Fruit fly (Drosophila melanogaster) whole organism, prepupa: ENCODE measurements around the gene CG6834.

ENCODE experiments used
- CG10631 ChIP-seq: fragments of 200-800 bp; sonication (Bioruptor generic); optimal IDR thresholded peaks from 2 replicates; lab custom pipeline; 2016; ENCODE audit warnings: missing biosample characterization, missing genetic modification characterization
- CG10669 ChIP-seq: fragments of 200-800 bp; sonication (Bioruptor generic); optimal IDR thresholded peaks from 3 replicates; lab custom pipeline; 2018; ENCODE audit warnings: missing biosample characterization, mild to moderate bottlenecking, missing genetic modification characterization, moderate library complexity
- CG11294 ChIP-seq: fragments of 200-800 bp; sonication (Bioruptor generic); IDR thresholded peaks from 2 replicates; pipeline ENCODE4 v1.3.6; 2022; ENCODE audit warnings: missing biosample characterization, missing genetic modification characterization
- CG11762 ChIP-seq: fragments of 200-800 bp; sonication (Bioruptor generic); optimal IDR thresholded peaks from 3 replicates; lab custom pipeline; 2016; ENCODE audit warnings: missing biosample characterization, missing genetic modification characterization; ENCODE audit not compliant: insufficient read depth
- CG11902 ChIP-seq: fragments of 200-800 bp; sonication (Bioruptor generic); optimal IDR thresholded peaks from 3 replicates; lab custom pipeline; 2016; ENCODE audit warnings: missing biosample characterization, missing genetic modification characterization
- CG15336 ChIP-seq: fragments of 200-800 bp; sonication (Bioruptor generic); IDR thresholded peaks from 2 replicates; pipeline ENCODE4 v1.3.6; 2022; ENCODE audit warnings: missing biosample characterization, missing genetic modification characterization
- CG3032 ChIP-seq: fragments of 200-800 bp; optimal IDR thresholded peaks from 2 replicates; lab custom pipeline; 2019; ENCODE audit warnings: missing biosample characterization, mild to moderate bottlenecking, missing genetic modification characterization, moderate library complexity
- CG3919 ChIP-seq: fragments of 200-800 bp; sonication (Bioruptor generic); optimal IDR thresholded peaks from 3 replicates; lab custom pipeline; 2016; ENCODE audit warnings: missing biosample characterization, missing genetic modification characterization
- CG4318 ChIP-seq: fragments of 200-800 bp; sonication (Bioruptor generic); optimal IDR thresholded peaks from 3 replicates; lab custom pipeline; 2017; ENCODE audit warnings: missing biosample characterization, mild to moderate bottlenecking, missing genetic modification characterization
- CG6792 ChIP-seq: fragments of 200-800 bp; sonication (Bioruptor generic); optimal IDR thresholded peaks from 3 replicates; lab custom pipeline; 2016; ENCODE audit warnings: missing biosample characterization, missing genetic modification characterization
- CG6854 ChIP-seq: fragments of 200-800 bp; sonication (Bioruptor generic); optimal IDR thresholded peaks from 2 replicates; lab custom pipeline; 2017; ENCODE audit warnings: missing biosample characterization, mild to moderate bottlenecking, missing genetic modification characterization
- CG7368 ChIP-seq: fragments of 200-800 bp; sonication (Bioruptor generic); optimal IDR thresholded peaks from 3 replicates; lab custom pipeline; 2016; ENCODE audit warnings: missing biosample characterization, missing genetic modification characterization
- CG8119 ChIP-seq: fragments of 200-800 bp; sonication (Bioruptor generic); IDR thresholded peaks from 3 replicates; pipeline ENCODE4 v1.3.6; 2022; ENCODE audit warnings: missing biosample characterization, missing genetic modification characterization
- CG8319 ChIP-seq: fragments of 200-800 bp; sonication (Bioruptor generic); optimal IDR thresholded peaks from 3 replicates; lab custom pipeline; 2016; ENCODE audit warnings: missing biosample characterization, missing genetic modification characterization
- Eip78C ChIP-seq: fragments of 200-800 bp; sonication (Bioruptor generic); peaks from one replicate; lab custom pipeline; 2016; ENCODE audit warnings: missing biosample characterization, missing genetic modification characterization
- Ets21C ChIP-seq: fragments of 200-800 bp; sonication (Bioruptor generic); optimal IDR thresholded peaks from 3 replicates; lab custom pipeline; 2016; ENCODE audit warnings: missing biosample characterization, missing genetic modification characterization
- Gug ChIP-seq: fragments of 200-800 bp; sonication (Bioruptor generic); IDR thresholded peaks from 2 replicates; pipeline ENCODE4 v1.3.6; 2022; ENCODE audit warnings: missing biosample characterization, missing genetic modification characterization
- Hr38 ChIP-seq: sonication (Bioruptor generic); optimal IDR thresholded peaks from 2 replicates; lab custom pipeline; 2016; ENCODE audit warnings: missing biosample characterization, missing genetic modification characterization
- Hr39 ChIP-seq: fragments of 200-800 bp; sonication (Bioruptor generic); optimal IDR thresholded peaks from 2 replicates; lab custom pipeline; 2016; ENCODE audit warnings: missing biosample characterization, missing genetic modification characterization
- Hr4 ChIP-seq: fragments of 200-800 bp; sonication (Bioruptor generic); optimal IDR thresholded peaks from 3 replicates; lab custom pipeline; 2016; ENCODE audit warnings: missing biosample characterization, missing genetic modification characterization
- Lpt ChIP-seq: fragments of 200-800 bp; sonication (Bioruptor generic); optimal IDR thresholded peaks from 3 replicates; lab custom pipeline; 2016; ENCODE audit warnings: missing biosample characterization, missing genetic modification characterization
- Met ChIP-seq: fragments of 200-800 bp; sonication (Bioruptor generic); optimal IDR thresholded peaks from 3 replicates; lab custom pipeline; 2016; ENCODE audit warnings: missing biosample characterization, missing genetic modification characterization
- OdsH ChIP-seq: fragments of 200-800 bp; sonication (Bioruptor generic); optimal IDR thresholded peaks from 3 replicates; lab custom pipeline; 2016; ENCODE audit warnings: missing biosample characterization, missing genetic modification characterization
- Smox ChIP-seq: fragments of 200-800 bp; sonication (Bioruptor generic); optimal IDR thresholded peaks from 3 replicates; lab custom pipeline; 2016; ENCODE audit warnings: missing biosample characterization, missing genetic modification characterization
- Sox14 ChIP-seq: fragments of 200-800 bp; sonication (Bioruptor generic); optimal IDR thresholded peaks from 3 replicates; lab custom pipeline; 2016; ENCODE audit warnings: missing biosample characterization, missing genetic modification characterization
- acj6 ChIP-seq: fragments of 200-800 bp; sonication (Bioruptor generic); optimal IDR thresholded peaks from 3 replicates; lab custom pipeline; 2016; ENCODE audit warnings: missing biosample characterization, missing genetic modification characterization
- dac ChIP-seq: fragments of 200-800 bp; sonication (Bioruptor generic); optimal IDR thresholded peaks from 2 replicates; lab custom pipeline; 2017; ENCODE audit warnings: missing biosample characterization, mild to moderate bottlenecking, missing genetic modification characterization
- eg ChIP-seq: fragments of 200-800 bp; sonication (Bioruptor generic); IDR thresholded peaks from 3 replicates; pipeline ENCODE4 v1.3.6; 2022; ENCODE audit warnings: missing biosample characterization, missing genetic modification characterization
- fd59A ChIP-seq: fragments of 200-800 bp; sonication (Bioruptor generic); optimal IDR thresholded peaks from 2 replicates; lab custom pipeline; 2017; ENCODE audit warnings: missing biosample characterization, mild to moderate bottlenecking, missing genetic modification characterization, missing genetic modification reagents
- fd85E ChIP-seq: fragments of 200-800 bp; sonication (Bioruptor generic); optimal IDR thresholded peaks from 3 replicates; lab custom pipeline; 2016; ENCODE audit warnings: missing biosample characterization, missing genetic modification characterization
- fkh ChIP-seq: fragments of 200-800 bp; sonication (Bioruptor generic); optimal IDR thresholded peaks from 3 replicates; lab custom pipeline; 2017; ENCODE audit warnings: missing biosample characterization, mild to moderate bottlenecking, missing genetic modification characterization, moderate library complexity
- lz ChIP-seq: fragments of 200-800 bp; sonication (Bioruptor generic); optimal IDR thresholded peaks from 3 replicates; lab custom pipeline; 2016; ENCODE audit warnings: missing biosample characterization, missing genetic modification characterization
- net ChIP-seq: fragments of 200-800 bp; sonication (Bioruptor generic); optimal IDR thresholded peaks from 3 replicates; lab custom pipeline; 2016; ENCODE audit warnings: missing biosample characterization, missing genetic modification characterization
- salr ChIP-seq, 2 experiments: fragments of 200-800 bp; sonication (Bioruptor generic); optimal IDR thresholded peaks; 3 replicates each; lab custom pipeline; 2016 to 2018; ENCODE audit warnings: missing biosample characterization in 2 of 2, missing genetic modification characterization in 2 of 2, mild to moderate bottlenecking in 1 of 2
- ss ChIP-seq, 2 experiments: fragments of 200-800 bp; sonication (Bioruptor generic); optimal IDR thresholded peaks; 2 replicates in 1 of 2; 3 replicates in 1 of 2; lab custom pipeline; 2017 to 2018; ENCODE audit warnings: mild to moderate bottlenecking in 2 of 2, missing biosample characterization in 2 of 2, missing genetic modification characterization in 2 of 2, moderate library complexity in 1 of 2
- svp ChIP-seq: fragments of 200-800 bp; sonication (Bioruptor generic); peaks from one replicate; lab custom pipeline; 2016; ENCODE audit warnings: missing biosample characterization, missing genetic modification characterization
- vri ChIP-seq: fragments of 200-800 bp; sonication (Bioruptor generic); optimal IDR thresholded peaks from 3 replicates; lab custom pipeline; 2016; ENCODE audit warnings: missing biosample characterization, mild to moderate bottlenecking, missing genetic modification characterization

The CG6834 gene

DNA sequence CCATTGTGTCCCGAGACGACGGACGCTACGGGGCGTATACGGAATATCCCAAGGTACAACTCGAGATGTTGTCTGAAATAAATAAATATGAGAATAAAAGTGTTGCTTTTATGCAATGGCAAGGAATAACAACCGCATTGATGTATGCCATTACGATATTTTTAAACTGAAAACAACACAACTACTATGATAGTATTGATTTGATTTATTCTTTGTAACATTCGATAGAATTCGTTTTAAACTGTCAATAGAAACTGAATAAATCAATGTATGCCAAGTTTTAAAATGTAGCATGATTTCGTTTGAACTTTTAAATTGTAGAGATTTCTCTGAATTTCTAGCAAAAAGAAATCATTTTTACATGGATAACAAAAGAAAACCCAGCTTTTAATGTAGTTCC is 8.3 kb upstream of the CG6834 start, which contains the start of gene CG14717:
Gene CG14717 (plus strand): TSS at position 301 of the 400 bp plus-strand sequence.
- TF ChIP-seq Hr4 (GFP tag; lab: Kevin White, UChicago) (no peak), Hr39 (GFP tag; lab: Kevin White, UChicago) (no peak)

DNA sequence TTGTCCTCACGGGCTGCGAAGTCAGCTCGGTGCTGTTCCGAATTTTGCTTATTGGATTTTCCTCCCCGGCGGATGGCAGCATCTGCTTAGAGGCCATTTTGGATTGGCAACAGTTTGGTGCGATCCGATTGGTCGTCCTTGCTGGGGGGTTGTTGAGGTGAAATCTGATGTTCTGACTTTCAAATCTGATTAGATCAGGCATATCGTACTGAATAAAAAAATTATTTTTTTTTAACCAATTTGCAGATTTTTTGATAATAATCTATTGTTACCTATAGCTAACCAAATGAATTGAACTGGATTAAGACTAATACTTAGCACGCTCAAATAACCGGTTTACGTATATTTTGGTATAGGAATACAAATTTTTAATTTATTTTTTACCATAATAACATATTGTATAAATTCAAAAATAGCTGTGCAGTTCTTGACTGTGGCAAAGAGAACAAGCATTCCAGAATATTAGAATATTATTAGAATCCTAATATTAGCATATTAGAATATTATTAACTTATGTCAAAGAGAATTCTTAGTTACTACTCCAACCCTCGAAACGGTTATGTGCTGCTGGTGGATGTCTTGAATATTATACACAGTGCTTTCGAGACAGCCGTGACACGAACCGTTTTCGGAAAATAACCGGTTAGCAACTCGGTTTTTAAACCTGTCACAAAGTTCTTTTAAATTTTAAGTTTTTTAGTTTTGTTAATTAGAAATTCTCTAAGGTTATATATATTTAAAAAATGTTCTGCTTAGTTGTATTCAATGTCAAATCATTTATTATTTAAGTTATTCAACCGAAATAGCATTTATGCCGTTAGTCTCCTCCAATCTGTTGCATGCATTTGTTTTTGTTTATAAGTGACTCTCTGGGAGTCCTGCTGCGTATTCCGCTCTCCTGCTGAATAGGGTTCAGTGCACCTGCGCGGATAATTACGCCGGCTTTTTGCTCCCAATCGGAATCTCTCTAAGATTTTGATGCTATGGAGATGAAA is 6.7 kb upstream of the CG6834 start, which contains the start of gene Fer3:
Gene Fer3 (minus strand): TSS at position 1 of the 995 bp plus-strand sequence.
- TF ChIP-seq CG11762 (GFP tag; lab: Kevin White, UChicago) (no peak), Sox14 (GFP tag; lab: Kevin White, UChicago) (no peak), CG10669 (peak; percentile 75), svp (GFP tag; lab: Kevin White, UChicago) (no peak), Hr38 (no peak), CG8319 (GFP tag; lab: Kevin White, UChicago) (no peak), net (no peak), Met (GFP tag; lab: Kevin White, UChicago) (no peak), lz (no peak), Eip78C (peak; percentile 77), dac (GFP tag; lab: Kevin White, UChicago) (no peak), CG3032 (no peak), CG15336 (no peak), CG6792 (GFP tag; lab: Kevin White, UChicago) (no peak), CG11294 (GFP tag; lab: Robert Waterston, UW) (0 out of 2 replicates have a peak, but pooled peaks have one; percentile 5), CG6854 (GFP tag; lab: Kevin White, UChicago) (no peak), acj6 (no peak), ss (GFP tag; optimal IDR thresholded peaks at IDR 0.05; lab: Kevin White, UChicago) (no peak)

DNA sequence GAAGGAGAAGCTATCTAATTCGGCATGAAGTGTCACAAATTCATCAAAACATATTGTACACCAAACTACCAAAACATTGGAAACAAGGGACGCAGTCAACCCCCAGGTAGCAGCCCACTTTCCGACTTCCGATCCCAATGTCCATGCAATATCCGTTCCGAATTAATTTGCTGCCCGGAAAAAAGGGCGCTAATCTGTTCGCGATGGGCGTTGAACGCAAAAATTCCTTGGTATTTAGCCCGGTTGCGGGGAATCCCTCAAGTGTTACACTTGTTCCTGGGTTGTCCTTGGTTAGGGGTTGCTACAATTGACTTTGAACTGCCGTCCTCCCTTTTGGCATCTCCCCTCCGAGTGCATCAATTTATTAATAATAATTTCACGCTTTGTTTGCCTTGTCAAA is 4.6 kb upstream of the CG6834 start:
- TF ChIP-seq fd85E (GFP tag; lab: Kevin White, UChicago) = no peak
- TF ChIP-seq fd59A (GFP tag; lab: Kevin White, UChicago) = no peak
- TF ChIP-seq CG4318 (GFP tag; lab: Kevin White, UChicago) = no peak
- no peak for TF ChIP-seq ss (GFP tag; optimal IDR thresholded peaks at IDR 0.05; lab: Kevin White, UChicago)
- no peak for TF ChIP-seq Gug (GFP tag; lab: Robert Waterston, UW)
- no peak for TF ChIP-seq CG8119 (GFP tag; lab: Robert Waterston, UW)
- no peak for TF ChIP-seq Lpt (GFP tag; lab: Kevin White, UChicago)
- no peak for TF ChIP-seq CG6854 (GFP tag; lab: Kevin White, UChicago)
- TF ChIP-seq net = no peak
- no peak for TF ChIP-seq CG3919

DNA sequence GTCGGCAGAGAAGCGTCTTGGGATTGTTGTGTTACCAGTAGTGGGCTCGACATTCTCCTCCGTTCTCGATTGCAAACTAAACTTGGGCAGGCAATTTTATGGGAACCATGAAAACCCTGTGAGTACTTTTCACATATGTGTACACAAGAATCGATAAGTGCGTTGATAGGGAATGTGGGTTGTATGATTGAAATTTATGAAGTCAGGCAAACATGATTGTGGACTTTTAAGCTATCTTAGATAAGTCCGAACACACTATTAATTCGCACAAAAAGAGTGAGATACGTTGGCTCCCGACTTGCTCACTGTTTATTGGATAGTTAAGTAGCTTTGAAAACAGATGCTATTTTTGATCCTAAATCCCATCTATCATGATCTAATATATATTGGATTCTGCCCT is 3.8 kb upstream of the CG6834 start, which contains the start of gene CG18765:
Gene CG18765 (minus strand): TSS at position 53 of the 400 bp plus-strand sequence.
- no peak for TF ChIP-seq OdsH
- TF ChIP-seq fkh = peak; percentile 10

DNA sequence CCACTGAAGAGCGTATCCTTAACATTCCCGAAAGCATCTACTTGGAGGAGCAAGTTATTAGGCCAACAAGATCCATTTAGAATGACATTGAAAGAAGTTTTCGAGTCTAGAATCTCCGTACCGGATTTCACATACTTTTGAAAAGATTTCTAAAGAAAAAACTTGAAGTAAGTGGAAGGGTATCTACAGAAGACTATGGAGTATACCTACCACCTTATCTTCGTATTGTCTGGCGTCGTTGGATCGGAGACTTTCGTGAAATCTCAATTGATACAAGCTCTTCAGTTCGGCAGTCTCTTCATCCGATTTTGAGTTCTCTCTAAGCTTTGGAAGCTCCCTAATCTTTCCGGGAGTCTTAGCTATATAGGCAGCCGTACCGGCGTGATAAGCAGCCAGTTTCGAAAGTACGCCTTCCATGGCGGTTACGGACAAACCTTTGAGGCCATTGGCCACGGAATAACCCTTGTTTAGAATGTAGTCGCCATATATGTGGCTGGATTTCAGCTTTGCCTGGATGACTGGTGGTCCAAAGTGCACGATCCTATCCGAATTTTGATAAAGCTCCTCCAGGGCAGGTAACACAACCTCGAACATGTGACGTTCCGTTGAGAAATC is 3.0 kb upstream of the CG6834 start:
- TF ChIP-seq Gug (GFP tag; lab: Robert Waterston, UW) = no peak
- no peak for TF ChIP-seq CG11294 (GFP tag; lab: Robert Waterston, UW)
- no peak for TF ChIP-seq CG7368 (GFP tag; lab: Kevin White, UChicago)
- no peak for TF ChIP-seq eg (GFP tag; lab: Robert Waterston, UW)
- TF ChIP-seq Smox (GFP tag; lab: Kevin White, UChicago) = no peak
- no peak for TF ChIP-seq CG11902
- TF ChIP-seq vri = peak; percentile 24
- no peak for TF ChIP-seq CG15336
- peak; percentile 9 for TF ChIP-seq Eip78C
- TF ChIP-seq CG3919 = no peak
- no peak for TF ChIP-seq salr (GFP tag; optimal IDR thresholded peaks at IDR 0.05; lab: Kevin White, UChicago)
- TF ChIP-seq CG10631 (GFP tag; lab: Kevin White, UChicago) = no peak
- TF ChIP-seq Ets21C (GFP tag; lab: Kevin White, UChicago) = no peak
- no peak for TF ChIP-seq CG10669
- no peak for TF ChIP-seq Lpt (GFP tag; lab: Kevin White, UChicago)
